Worm (Caenorhabditis elegans) whole organism, mixed stage, embryonic: ENCODE results near the gene Y52E8A.1.

ENCODE experiments used
- M03D4.4 ChIP-seq: sonication (generic microtip); optimal IDR thresholded peaks from 2 replicates; lab custom pipeline; 2017; ENCODE audit warnings: mild to moderate bottlenecking, missing genetic modification characterization, missing compliant biosample characterization
- bed-3 ChIP-seq: fragments of 200-800 bp; sonication (Bioruptor generic); optimal IDR thresholded peaks from 3 replicates; lab custom pipeline; 2018; ENCODE audit warnings: mild to moderate bottlenecking, missing genetic modification characterization, moderate library complexity, missing compliant biosample characterization
- blmp-1 ChIP-seq: fragments of 150-350 bp; optimal IDR thresholded peaks from 2 replicates; lab custom pipeline; 2014; ENCODE audit warnings: missing biosample characterization, missing genetic modification characterization
- ceh-39 ChIP-seq: fragments of 150-350 bp; optimal IDR thresholded peaks from 2 replicates; lab custom pipeline; 2014; ENCODE audit warnings: missing biosample characterization, missing genetic modification characterization
- ceh-43 ChIP-seq: fragments of 200-800 bp; sonication (Bioruptor generic); optimal IDR thresholded peaks from 2 replicates; lab custom pipeline; 2018; ENCODE audit warnings: mild to moderate bottlenecking, missing genetic modification characterization, moderate library complexity, missing compliant biosample characterization
- ceh-83 ChIP-seq: fragments of 200-800 bp; sonication (Bioruptor generic); optimal IDR thresholded peaks from 2 replicates; lab custom pipeline; 2018; ENCODE audit warnings: mild to moderate bottlenecking, missing genetic modification characterization, missing compliant biosample characterization
- ces-1 ChIP-seq: fragments of 150-350 bp; optimal IDR thresholded peaks from 2 replicates; lab custom pipeline; 2014; ENCODE audit warnings: missing biosample characterization, missing genetic modification reagents, missing genetic modification characterization
- cnd-1 ChIP-seq: fragments of 200-800 bp; sonication (Bioruptor generic); optimal IDR thresholded peaks from 2 replicates; lab custom pipeline; 2018; ENCODE audit warnings: mild to moderate bottlenecking, missing genetic modification characterization, missing compliant biosample characterization
- drap-1 ChIP-seq: fragments of 200-800 bp; sonication (Bioruptor generic); optimal IDR thresholded peaks from 3 replicates; lab custom pipeline; 2018; ENCODE audit warnings: mild to moderate bottlenecking, missing genetic modification characterization, missing compliant biosample characterization
- elt-1 ChIP-seq: sonication (generic microtip); optimal IDR thresholded peaks from 2 replicates; lab custom pipeline; 2017; ENCODE audit warnings: missing genetic modification characterization, mild to moderate bottlenecking, missing compliant biosample characterization, antibody characterized with exemption, moderate library complexity, borderline replicate concordance; ENCODE audit not compliant: insufficient read depth
- ham-2 ChIP-seq: fragments of 200-800 bp; sonication (Bioruptor generic); optimal IDR thresholded peaks from 2 replicates; lab custom pipeline; 2018; ENCODE audit warnings: mild to moderate bottlenecking, missing genetic modification characterization, missing compliant biosample characterization
- hlh-1 ChIP-seq: fragments of 150-350 bp; optimal IDR thresholded peaks from 2 replicates; lab custom pipeline; 2014; ENCODE audit warnings: missing biosample characterization, missing genetic modification reagents, missing genetic modification characterization
- lin-13 ChIP-seq: fragments of 150-350 bp; optimal IDR thresholded peaks from 2 replicates; lab custom pipeline; 2014; ENCODE audit warnings: missing biosample characterization, missing genetic modification characterization
- mab-5 ChIP-seq: fragments of 150-350 bp; optimal IDR thresholded peaks from 2 replicates; lab custom pipeline; 2014; ENCODE audit warnings: missing biosample characterization, missing genetic modification characterization
- mep-1 ChIP-seq: fragments of 150-350 bp; optimal IDR thresholded peaks from 2 replicates; lab custom pipeline; 2017; ENCODE audit warnings: missing biosample characterization, missing genetic modification reagents, missing genetic modification characterization, inconsistent platforms
- mls-2 ChIP-seq: sonication (generic microtip); optimal IDR thresholded peaks from 2 replicates; lab custom pipeline; 2016; ENCODE audit warnings: mild to moderate bottlenecking, missing genetic modification characterization, moderate library complexity, missing compliant biosample characterization
- nhr-12 ChIP-seq: fragments of 150-350 bp; optimal IDR thresholded peaks from 2 replicates; lab custom pipeline; 2014; ENCODE audit warnings: missing biosample characterization, missing genetic modification characterization
- nhr-237 ChIP-seq: fragments of 150-350 bp; optimal IDR thresholded peaks from 2 replicates; lab custom pipeline; 2014; ENCODE audit warnings: missing biosample characterization, missing genetic modification characterization
- nhr-28 ChIP-seq: fragments of 150-350 bp; optimal IDR thresholded peaks from 2 replicates; lab custom pipeline; 2014; ENCODE audit warnings: missing biosample characterization, missing genetic modification characterization
- nhr-76 ChIP-seq: sonication (generic microtip); optimal IDR thresholded peaks from 2 replicates; lab custom pipeline; 2017; ENCODE audit warnings: missing biosample characterization, missing genetic modification characterization
- pha-4 ChIP-seq: fragments of 150-350 bp; optimal IDR thresholded peaks from 2 replicates; lab custom pipeline; 2018; ENCODE audit warnings: missing biosample characterization, missing genetic modification reagents, missing genetic modification characterization
- snpc-4 ChIP-seq: fragments of 150-350 bp; optimal IDR thresholded peaks from 2 replicates; lab custom pipeline; 2014; ENCODE audit warnings: missing biosample characterization, missing genetic modification characterization
- sptf-1 ChIP-seq: sonication (generic microtip); optimal IDR thresholded peaks from 2 replicates; lab custom pipeline; 2017; ENCODE audit warnings: mild to moderate bottlenecking, missing genetic modification characterization, moderate library complexity, missing compliant biosample characterization
- tbx-8 ChIP-seq: fragments of 200-800 bp; sonication (Bioruptor generic); optimal IDR thresholded peaks from 2 replicates; lab custom pipeline; 2018; ENCODE audit warnings: mild to moderate bottlenecking, missing genetic modification characterization, moderate library complexity, missing compliant biosample characterization
- unc-39 ChIP-seq: fragments of 150-350 bp; optimal IDR thresholded peaks from 2 replicates; lab custom pipeline; 2014; ENCODE audit warnings: missing biosample characterization, missing genetic modification characterization
- unc-62 ChIP-seq: fragments of 150-350 bp; optimal IDR thresholded peaks from 2 replicates; lab custom pipeline; 2014; ENCODE audit warnings: missing biosample characterization, missing genetic modification reagents, missing genetic modification characterization
- ztf-11 ChIP-seq: fragments of 150-350 bp; optimal IDR thresholded peaks from 2 replicates; lab custom pipeline; 2014; ENCODE audit warnings: missing biosample characterization, missing genetic modification characterization

The Y52E8A.1 gene

ce11 chrII:4358765-4359164, 36.9 kb downstream of the Y52E8A.1 start, which contains the start of gene lat-2:
lat-2 (plus strand) TSS chrII:4359065.
- no peak for TF ChIP-seq unc-39

ce11 chrII:4359219-4359618, 37.4 kb downstream of the Y52E8A.1 start:
- TF ChIP-seq snpc-4 (tag; lab: Kevin White, UChicago) = no peak
- no peak for TF ChIP-seq hlh-1 (tag; lab: Kevin White, UChicago)
- no peak for TF ChIP-seq cnd-1
- no peak for TF ChIP-seq mls-2 (tag; lab: Kevin White, UChicago)
- TF ChIP-seq nhr-76 (tag; lab: Kevin White, UChicago) = no peak
- TF ChIP-seq unc-39 = no peak
- no peak for TF ChIP-seq ces-1 (GFP tag; lab: Kevin White, UChicago)
- TF ChIP-seq ceh-43 = no peak
- no peak for TF ChIP-seq pha-4
- no peak for TF ChIP-seq nhr-237
- no peak for TF ChIP-seq mep-1 (tag; lab: Kevin White, UChicago)

ce11 chrII:4362088-4362487, 40.2 kb downstream of the Y52E8A.1 start:
- TF ChIP-seq ham-2 (GFP tag; lab: Kevin White, UChicago) (no peak), ceh-83 (GFP tag; lab: Kevin White, UChicago) (no peak), tbx-8 (GFP tag; lab: Kevin White, UChicago) (no peak), blmp-1 (tag; lab: Kevin White, UChicago) (no peak), sptf-1 (tag; lab: Kevin White, UChicago) (no peak), nhr-76 (tag; lab: Kevin White, UChicago) (no peak), ztf-11 (tag; lab: Kevin White, UChicago) (no peak)

ce11 chrII:4367923-4368322, 46.1 kb downstream of the Y52E8A.1 start, which contains the start of gene try-9:
try-9 (plus strand) TSS chrII:4368223.
- TF ChIP-seq ces-1 (GFP tag; lab: Kevin White, UChicago) (no peak), nhr-28 (no peak), unc-62 (GFP tag; lab: Kevin White, UChicago) (no peak), M03D4.4 (tag; lab: Kevin White, UChicago) (no peak), bed-3 (GFP tag; lab: Kevin White, UChicago) (no peak), mab-5 (no peak)
- TF ChIP-seq, all 35 proteins: peak for 0

- TF ChIP-seq nhr-12 (no peak), bed-3 (GFP tag; lab: Kevin White, UChicago) (no peak), blmp-1 (tag; lab: Kevin White, UChicago) (no peak), pha-4 (no peak), ham-2 (GFP tag; lab: Kevin White, UChicago) (no peak), M03D4.4 (tag; lab: Kevin White, UChicago) (no peak), lin-13 (tag; lab: Kevin White, UChicago) (no peak), ceh-39 (no peak), mab-5 (no peak), unc-62 (GFP tag; lab: Kevin White, UChicago) (no peak), elt-1 (no peak), drap-1 (GFP tag; lab: Kevin White, UChicago) (no peak), mls-2 (tag; lab: Kevin White, UChicago) (no peak), snpc-4 (tag; lab: Kevin White, UChicago) (no peak), nhr-237 (no peak), nhr-28 (no peak), ceh-43 (no peak)
Measured at ce11 chrII:4369715-4370114, 47.8 kb downstream of the Y52E8A.1 start.

- TF ChIP-seq nhr-12 = no peak
- TF ChIP-seq nhr-76 (tag; lab: Kevin White, UChicago) = no peak
Measured at ce11 chrII:4370842-4371241, 49.0 kb downstream of the Y52E8A.1 start.
